Worm (Caenorhabditis elegans) whole organism, late embryonic: ENCODE measurements around the gene thn-4.

Experiments
- C08G9.2 ChIP-seq: sonication (generic microtip); optimal IDR thresholded peaks from 2 replicates; lab custom pipeline; 2016; ENCODE audit warnings: mild to moderate bottlenecking, missing genetic modification characterization, moderate library complexity, missing compliant biosample characterization
- C38D4.7 ChIP-seq: fragments of 200-800 bp; sonication (Bioruptor generic); optimal IDR thresholded peaks from 2 replicates; lab custom pipeline; 2018; ENCODE audit warnings: mild to moderate bottlenecking, missing genetic modification characterization, moderate library complexity, missing compliant biosample characterization
- K09A11.1 ChIP-seq: sonication (generic microtip); optimal IDR thresholded peaks from 2 replicates; lab custom pipeline; 2017; ENCODE audit warnings: antibody characterized with exemption, mild to moderate bottlenecking, missing genetic modification characterization, missing compliant biosample characterization; ENCODE audit not compliant: insufficient read depth
- T23F11.4 ChIP-seq: fragments of 200-800 bp; sonication (Bioruptor generic); optimal IDR thresholded peaks from 2 replicates; lab custom pipeline; 2018; ENCODE audit warnings: mild to moderate bottlenecking, missing genetic modification characterization, missing compliant biosample characterization
- ama-1 ChIP-seq: fragments of 150-350 bp; optimal IDR thresholded peaks from 2 replicates; lab custom pipeline; 2014
- ceh-14 ChIP-seq: sonication (generic microtip); optimal IDR thresholded peaks from 2 replicates; lab custom pipeline; 2016; ENCODE audit warnings: missing genotype, missing genetic modification characterization, missing compliant biosample characterization
- ceh-18 ChIP-seq: sonication (generic microtip); optimal IDR thresholded peaks from 2 replicates; lab custom pipeline; 2016; ENCODE audit warnings: missing genetic modification characterization, missing compliant biosample characterization
- ceh-19 ChIP-seq: fragments of 200-800 bp; sonication (Bioruptor generic); optimal IDR thresholded peaks from 2 replicates; lab custom pipeline; 2018; ENCODE audit warnings: mild to moderate bottlenecking, missing genetic modification characterization, missing compliant biosample characterization
- ceh-2 ChIP-seq: sonication (generic microtip); optimal IDR thresholded peaks from 2 replicates; lab custom pipeline; 2016; ENCODE audit warnings: missing genotype, missing genetic modification characterization, missing compliant biosample characterization
- ceh-22 ChIP-seq: sonication (generic microtip); optimal IDR thresholded peaks from 2 replicates; lab custom pipeline; 2017; ENCODE audit warnings: missing biosample characterization, missing genetic modification characterization
- ceh-31 ChIP-seq: sonication (generic microtip); optimal IDR thresholded peaks from 2 replicates; lab custom pipeline; 2016; ENCODE audit warnings: missing genetic modification characterization, missing compliant biosample characterization
- ceh-9 ChIP-seq: sonication (generic microtip); optimal IDR thresholded peaks from 2 replicates; lab custom pipeline; 2016; ENCODE audit warnings: mild to moderate bottlenecking, missing genetic modification characterization, inconsistent platforms, missing compliant biosample characterization
- che-1 ChIP-seq: sonication (generic microtip); optimal IDR thresholded peaks from 2 replicates; lab custom pipeline; 2016; ENCODE audit warnings: mild to moderate bottlenecking, missing genetic modification characterization, missing compliant biosample characterization
- dmd-4 ChIP-seq: sonication (generic microtip); optimal IDR thresholded peaks from 2 replicates; lab custom pipeline; 2016; ENCODE audit warnings: borderline replicate concordance, missing genetic modification characterization, missing compliant biosample characterization
- dve-1 ChIP-seq: sonication (generic microtip); optimal IDR thresholded peaks from 2 replicates; lab custom pipeline; 2017; ENCODE audit warnings: antibody characterized with exemption, mild to moderate bottlenecking, missing genetic modification characterization, missing compliant biosample characterization
- elt-4 ChIP-seq: sonication (generic microtip); optimal IDR thresholded peaks from 2 replicates; lab custom pipeline; 2016; ENCODE audit warnings: missing genetic modification characterization, missing compliant biosample characterization
- ets-4 ChIP-seq: sonication (generic microtip); optimal IDR thresholded peaks from 2 replicates; lab custom pipeline; 2016; ENCODE audit warnings: missing genetic modification characterization, missing compliant biosample characterization
- eyg-1 ChIP-seq: sonication (generic microtip); optimal IDR thresholded peaks from 2 replicates; lab custom pipeline; 2016; ENCODE audit warnings: missing genotype, missing genetic modification characterization, missing compliant biosample characterization
- fkh-10 ChIP-seq: fragments of 150-350 bp; optimal IDR thresholded peaks from 2 replicates; lab custom pipeline; 2014; ENCODE audit warnings: missing biosample characterization, missing genetic modification reagents, missing genetic modification characterization
- fkh-6 ChIP-seq: sonication (generic microtip); optimal IDR thresholded peaks from 2 replicates; lab custom pipeline; 2016; ENCODE audit warnings: missing genetic modification characterization, missing compliant biosample characterization
- hlh-30 ChIP-seq: sonication (generic microtip); optimal IDR thresholded peaks from 2 replicates; lab custom pipeline; 2017; ENCODE audit warnings: antibody characterized with exemption, missing genetic modification characterization, missing compliant biosample characterization; ENCODE audit not compliant: insufficient read depth
- hlh-6 ChIP-seq: sonication (generic microtip); optimal IDR thresholded peaks from 2 replicates; lab custom pipeline; 2016; ENCODE audit warnings: missing genotype, missing genetic modification characterization, missing compliant biosample characterization
- lim-6 ChIP-seq: sonication (generic microtip); optimal IDR thresholded peaks from 2 replicates; lab custom pipeline; 2016; ENCODE audit warnings: missing genetic modification characterization, missing compliant biosample characterization
- lin-11 ChIP-seq: fragments of 200-800 bp; sonication (Bioruptor generic); optimal IDR thresholded peaks from 2 replicates; lab custom pipeline; 2018; ENCODE audit warnings: mild to moderate bottlenecking, missing genetic modification characterization, missing compliant biosample characterization
- madf-2 ChIP-seq: sonication (generic microtip); optimal IDR thresholded peaks from 2 replicates; lab custom pipeline; 2017; ENCODE audit warnings: missing genetic modification characterization, missing compliant biosample characterization
- mec-3 ChIP-seq: sonication (generic microtip); optimal IDR thresholded peaks from 2 replicates; lab custom pipeline; 2016; ENCODE audit warnings: borderline replicate concordance, missing genetic modification characterization, missing compliant biosample characterization
- nhr-11 ChIP-seq: fragments of 150-350 bp; optimal IDR thresholded peaks from 2 replicates; lab custom pipeline; 2014; ENCODE audit warnings: missing biosample characterization, missing genetic modification characterization
- pag-3 ChIP-seq: sonication (generic microtip); optimal IDR thresholded peaks from 2 replicates; lab custom pipeline; 2016; ENCODE audit warnings: missing compliant biosample characterization, missing genetic modification characterization, borderline replicate concordance
- pat-9 ChIP-seq: fragments of 200-800 bp; sonication (Bioruptor generic); optimal IDR thresholded peaks from 2 replicates; lab custom pipeline; 2018; ENCODE audit warnings: mild to moderate bottlenecking, missing genetic modification characterization, moderate library complexity, missing compliant biosample characterization
- pax-1 ChIP-seq: fragments of 150-350 bp; optimal IDR thresholded peaks from 2 replicates; lab custom pipeline; 2014; ENCODE audit warnings: missing biosample characterization, missing genetic modification characterization
- pha-2 ChIP-seq: sonication (generic microtip); optimal IDR thresholded peaks from 2 replicates; lab custom pipeline; 2017; ENCODE audit warnings: mild to moderate bottlenecking, missing genetic modification characterization, missing compliant biosample characterization
- pha-4 ChIP-seq: fragments of 150-350 bp; optimal IDR thresholded peaks from 2 replicates; lab custom pipeline; 2018; ENCODE audit warnings: missing biosample characterization, missing genetic modification reagents, missing genetic modification characterization
- pros-1 ChIP-seq: fragments of 150-350 bp; optimal IDR thresholded peaks from 2 replicates; lab custom pipeline; 2014; ENCODE audit warnings: missing biosample characterization, missing genetic modification reagents, missing genetic modification characterization
- rnt-1 ChIP-seq: sonication (generic microtip); optimal IDR thresholded peaks from 2 replicates; lab custom pipeline; 2016; ENCODE audit warnings: missing genetic modification characterization, missing compliant biosample characterization
- sdc-2 ChIP-seq: sonication (generic microtip); optimal IDR thresholded peaks from 2 replicates; lab custom pipeline; 2016; ENCODE audit warnings: missing genotype, missing genetic modification characterization, missing compliant biosample characterization
- syd-9 ChIP-seq: sonication (generic microtip); optimal IDR thresholded peaks from 2 replicates; lab custom pipeline; 2016; ENCODE audit warnings: mild to moderate bottlenecking, missing genetic modification characterization, moderate library complexity, missing compliant biosample characterization
- unc-3 ChIP-seq, 2 experiments: fragments of 200-800 bp in 1 of 2; sonication (Bioruptor generic) in 1 of 2; sonication (generic microtip) in 1 of 2; conservative IDR thresholded peaks in 1 of 2; optimal IDR thresholded peaks in 1 of 2; 2 replicates each; pipeline versions ENCODE4 v1.3.6 to Lab custom; 2016 to 2022; ENCODE audit warnings: missing compliant biosample characterization in 2 of 2, missing genetic modification characterization in 2 of 2, missing genetic modification reagents in 1 of 2
- unc-42 ChIP-seq: sonication (generic microtip); optimal IDR thresholded peaks from 2 replicates; lab custom pipeline; 2016; ENCODE audit warnings: missing genotype, missing genetic modification characterization, missing compliant biosample characterization
- unc-55 ChIP-seq: sonication (generic microtip); optimal IDR thresholded peaks from 2 replicates; lab custom pipeline; 2017; ENCODE audit warnings: missing biosample characterization, missing genetic modification reagents, missing genetic modification characterization
- zip-5 ChIP-seq: sonication (generic microtip); optimal IDR thresholded peaks from 2 replicates; lab custom pipeline; 2016; ENCODE audit warnings: missing genetic modification characterization, missing compliant biosample characterization

thn-4 gene

ce11 chrV:16871387-16871786 is at the start of gene thn-4:
thn-4 (minus strand) TSS chrV:16871487.
- no peak for TF ChIP-seq fkh-6
- TF ChIP-seq K09A11.1 (tag; lab: Kevin White, UChicago) = no peak
- TF ChIP-seq ceh-19 (GFP tag; lab: Kevin White, UChicago) = no peak
- TF ChIP-seq hlh-30 (tag; lab: Kevin White, UChicago) = no peak
- TF ChIP-seq pha-4 (tag; lab: Kevin White, UChicago) = no peak
- no peak for TF ChIP-seq zip-5 (tag; lab: Kevin White, UChicago)
- no peak for TF ChIP-seq pros-1 (tag; lab: Kevin White, UChicago)
- no peak for TF ChIP-seq pag-3 (tag; lab: Kevin White, UChicago)
- no peak for TF ChIP-seq C08G9.2
- no peak for TF ChIP-seq mec-3 (tag; lab: Kevin White, UChicago)
- TF ChIP-seq rnt-1 (tag; lab: Kevin White, UChicago) = no peak
- no peak for TF ChIP-seq unc-42 (tag; lab: Kevin White, UChicago)
- TF ChIP-seq lin-11 (tag; lab: Kevin White, UChicago) = no peak
- no peak for TF ChIP-seq pax-1 (tag; lab: Kevin White, UChicago)
- TF ChIP-seq C38D4.7 = no peak
- no peak for TF ChIP-seq eyg-1
- TF ChIP-seq, all 69 proteins: peak for 0

ce11 chrV:16919675-16920074 is 48.4 kb upstream of the thn-4 start:
- TF ChIP-seq ceh-18 = no peak
- no peak for TF ChIP-seq ceh-22 (tag; lab: Kevin White, UChicago)
- no peak for TF ChIP-seq ceh-31
- no peak for TF ChIP-seq unc-3 (GFP tag; conservative IDR thresholded peaks at IDR 0.05; lab: Robert Waterston, UW)
- no peak for TF ChIP-seq unc-3 (tag; optimal IDR thresholded peaks at IDR 0.05; lab: Kevin White, UChicago)
- TF ChIP-seq pat-9 (tag; lab: Kevin White, UChicago) = no peak
- TF ChIP-seq T23F11.4 (GFP tag; lab: Kevin White, UChicago) = no peak
- no peak for TF ChIP-seq C38D4.7
- no peak for TF ChIP-seq hlh-6 (tag; lab: Kevin White, UChicago)
- no peak for TF ChIP-seq hlh-30 (tag; lab: Kevin White, UChicago)
- no peak for TF ChIP-seq madf-2 (tag; lab: Kevin White, UChicago)
- TF ChIP-seq zip-5 (tag; lab: Kevin White, UChicago) = no peak
- no peak for TF ChIP-seq unc-42 (tag; lab: Kevin White, UChicago)
- no peak for TF ChIP-seq elt-4
- TF ChIP-seq che-1 (tag; lab: Kevin White, UChicago) = no peak
- TF ChIP-seq ceh-19 (GFP tag; lab: Kevin White, UChicago) = no peak
- no peak for TF ChIP-seq ceh-9 (tag; lab: Kevin White, UChicago)

- TF ChIP-seq fkh-10 (GFP tag; lab: Kevin White, UChicago) (no peak), elt-4 (no peak), ama-1 (lab: Kevin White, UChicago) (no peak), dmd-4 (tag; lab: Kevin White, UChicago) (no peak), fkh-6 (no peak), K09A11.1 (tag; lab: Kevin White, UChicago) (no peak), unc-55 (no peak), pha-2 (tag; lab: Kevin White, UChicago) (no peak), ceh-18 (no peak), ceh-2 (no peak), ceh-14 (tag; lab: Kevin White, UChicago) (no peak), pag-3 (tag; lab: Kevin White, UChicago) (no peak), dve-1 (no peak), ets-4 (no peak), nhr-11 (tag; lab: Kevin White, UChicago) (no peak), lim-6 (tag; lab: Kevin White, UChicago) (no peak), syd-9 (tag; lab: Kevin White, UChicago) (no peak), hlh-30 (tag; lab: Kevin White, UChicago) (no peak), sdc-2 (tag; lab: Kevin White, UChicago) (no peak), C38D4.7 (no peak)
Measured at ce11 chrV:16918378-16918777, 47.1 kb upstream of the thn-4 start, which contains the start of the genes fbxa-206 and Y102A5C.2. fbxa-206 (minus strand) TSS chrV:16918478. Y102A5C.2 (plus strand) TSS chrV:16918731.
